Fruit fly (Drosophila melanogaster) S2 (cell line): ENCODE results near the gene Cp110.

Experiments used
- CG8478 ChIP-seq: fragments of >200 bp; optimal IDR thresholded peaks from 2 replicates; lab custom pipeline; 2018
- CTCF ChIP-seq, 2 experiments: fragments of >200 bp; optimal IDR thresholded peaks; 2 replicates each; lab custom pipeline; 2018

Cp110 gene

DNA sequence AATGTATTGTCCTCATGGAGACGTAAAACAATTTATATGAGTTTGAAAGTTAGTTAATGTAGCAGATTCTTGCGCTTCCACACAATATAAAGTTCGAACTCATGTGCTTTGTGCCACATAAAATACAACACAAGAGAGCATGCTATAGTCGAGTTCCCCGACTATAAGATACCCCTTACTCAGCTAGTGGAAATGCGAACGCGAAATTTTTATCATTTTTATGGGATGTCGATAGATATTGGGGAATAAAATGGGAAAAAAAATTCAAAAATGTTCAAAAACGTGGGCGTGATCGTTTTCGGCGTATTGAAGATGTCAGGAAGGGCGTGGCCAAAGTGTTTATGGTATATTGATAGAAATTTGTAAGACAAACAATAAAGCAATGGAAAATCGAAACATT lies 28.9 kb downstream of the Cp110 start:
- no peak for TF ChIP-seq CTCF (optimal IDR thresholded peaks at IDR 0.05; lab: Kevin White, UChicago)
- TF ChIP-seq CG8478: no peak

DNA sequence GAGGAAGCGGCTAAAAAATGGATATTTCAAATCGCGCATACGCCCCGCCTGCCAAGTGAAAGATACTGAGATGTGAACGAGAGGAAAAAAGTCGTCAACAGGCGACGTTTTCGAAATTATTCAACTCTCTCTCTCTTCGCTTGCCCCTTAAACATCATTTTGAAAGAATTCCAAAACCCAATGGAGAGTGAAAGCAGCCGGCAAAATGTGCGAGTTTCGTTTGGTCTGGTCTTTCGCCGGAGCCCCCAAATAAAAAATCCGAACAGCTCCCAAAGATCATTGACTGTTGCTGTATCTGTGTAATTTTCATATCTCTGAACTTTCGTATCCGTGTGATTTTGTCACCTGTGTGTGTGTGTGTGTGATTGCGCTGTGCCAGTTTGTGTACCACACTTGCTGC lies 30.2 kb downstream of the Cp110 start:
- TF ChIP-seq CTCF (optimal IDR thresholded peaks at IDR 0.05; lab: Kevin White, UChicago): no peak
- no peak for TF ChIP-seq CG8478

DNA sequence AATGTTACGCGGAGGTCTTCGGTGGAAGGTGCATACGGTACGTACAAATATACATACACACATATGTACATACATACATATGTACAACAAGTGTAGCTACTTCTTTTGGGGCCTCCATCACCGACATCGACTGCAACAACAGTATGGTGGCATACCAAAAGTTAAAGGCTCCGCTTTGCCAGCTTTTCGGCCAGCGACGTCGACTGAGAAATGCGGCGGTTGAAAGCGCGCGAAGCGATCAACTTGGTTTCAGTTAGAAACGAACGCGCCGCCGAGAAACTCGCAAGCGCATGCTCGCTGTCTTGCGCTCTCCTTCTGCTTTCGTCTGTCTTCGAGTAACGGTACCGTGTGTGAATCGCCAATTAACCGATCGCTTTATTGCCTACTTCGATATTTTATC lies 33.1 kb downstream of the Cp110 start, which contains the start of gene CG17600:
CG17600 (plus strand) TSS at position 250 of the 400 bp plus-strand sequence.
- no peak for TF ChIP-seq CG8478
- no peak for TF ChIP-seq CTCF (optimal IDR thresholded peaks at IDR 0.05; lab: Kevin White, UChicago)

DNA sequence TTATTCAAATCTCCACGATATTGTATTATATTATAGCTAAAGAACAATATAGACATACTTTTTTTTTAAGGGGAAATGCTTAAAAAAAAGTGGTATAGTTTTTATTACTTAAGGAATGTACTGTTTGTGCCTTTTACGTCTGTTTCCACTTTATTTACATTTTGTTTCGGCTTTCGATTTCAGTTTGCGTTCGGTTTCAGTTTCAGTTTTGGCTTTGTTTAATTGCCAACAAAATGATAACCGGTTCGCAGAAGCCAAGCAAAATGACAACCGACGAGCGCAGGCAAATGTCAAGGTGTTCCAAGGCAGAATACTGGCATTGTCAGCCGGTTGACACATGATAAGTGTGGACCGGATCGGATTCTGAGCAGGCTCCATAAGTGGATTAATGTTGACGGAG lies 45.3 kb downstream of the Cp110 start:
- TF ChIP-seq CTCF (optimal IDR thresholded peaks at IDR 0.05; lab: Kevin White, UChicago) (no peak), CG8478 (no peak)

DNA sequence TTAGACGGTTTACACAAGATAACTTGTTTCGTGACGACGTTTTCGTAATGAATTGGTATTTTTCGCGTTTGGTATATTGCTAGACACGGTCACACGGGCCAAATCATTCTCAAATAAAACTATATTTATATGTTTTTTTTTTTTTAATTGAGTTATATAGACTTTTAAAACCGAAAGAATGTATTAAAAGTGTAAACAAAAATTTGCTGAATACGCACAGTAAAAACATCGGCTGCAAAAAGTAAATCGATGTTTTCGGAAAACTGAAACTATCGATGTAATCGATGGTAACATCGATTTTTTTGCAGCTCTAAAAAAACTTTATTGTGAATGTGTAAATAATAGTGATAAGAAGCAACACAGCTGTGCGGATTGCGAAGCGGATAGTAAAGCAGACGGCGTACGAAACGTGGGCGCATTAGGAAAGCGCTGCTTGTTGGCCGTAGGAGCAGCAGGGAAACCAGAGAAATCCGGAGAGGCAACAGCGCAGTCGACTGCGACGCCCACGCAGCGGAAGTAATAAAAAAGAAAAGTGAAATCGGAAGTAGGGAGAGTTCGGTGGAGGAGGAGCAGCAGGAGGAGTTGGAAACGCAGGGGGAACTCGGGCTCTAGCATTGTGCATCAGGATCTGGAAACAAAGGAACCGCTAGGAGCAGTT lies 47.9 kb downstream of the Cp110 start, which contains the start of gene S6kII:
S6kII (plus strand) TSS at position 301 of the 658 bp plus-strand sequence.
- TF ChIP-seq CTCF (optimal IDR thresholded peaks at IDR 0.05; lab: Kevin White, UChicago): no peak
- TF ChIP-seq CG8478: no peak
